Fruit fly (Drosophila melanogaster) whole organism, embryonic: Measurements from ENCODE around the gene Galphai.

Source experiments
- Atf3 ChIP-seq: fragments of 200-800 bp; sonication (Bioruptor generic); optimal IDR thresholded peaks from 3 replicates; lab custom pipeline; 2016; ENCODE audit warnings: missing biosample characterization, missing genetic modification characterization
- CG10565 ChIP-seq: fragments of 200-800 bp; sonication (Bioruptor generic); optimal IDR thresholded peaks from 3 replicates; lab custom pipeline; 2016; ENCODE audit warnings: missing biosample characterization, mild to moderate bottlenecking, missing genetic modification characterization
- CG30020 ChIP-seq: fragments of 200-800 bp; optimal IDR thresholded peaks from 2 replicates; lab custom pipeline; 2019; ENCODE audit warnings: missing biosample characterization, mild to moderate bottlenecking, missing genetic modification characterization, moderate library complexity
- CG6813 ChIP-seq: fragments of 200-800 bp; sonication (Bioruptor generic); optimal IDR thresholded peaks from 2 replicates; lab custom pipeline; 2017; ENCODE audit warnings: missing biosample characterization, missing genetic modification characterization, mild to moderate bottlenecking, moderate library complexity, missing genetic modification reagents
- CG6854 ChIP-seq: fragments of 200-800 bp; sonication (Bioruptor generic); optimal IDR thresholded peaks from 3 replicates; lab custom pipeline; 2017; ENCODE audit warnings: missing biosample characterization, mild to moderate bottlenecking, missing genetic modification characterization
- sr ChIP-seq: fragments of 200-800 bp; sonication (Bioruptor generic); IDR thresholded peaks from 3 replicates; pipeline ENCODE4 v1.3.6; 2022; ENCODE audit warnings: missing biosample characterization, missing genetic modification characterization

- TF ChIP-seq CG6813 (GFP tag; lab: Kevin White, UChicago) (no peak), Atf3 (no peak), sr (GFP tag; lab: Robert Waterston, UW) (no peak), CG10565 (GFP tag; lab: Kevin White, UChicago) (no peak), CG6854 (GFP tag; lab: Kevin White, UChicago) (no peak), CG30020 (tag; lab: Kevin White, UChicago) (no peak)
Measured at dm6 chr3L:6999993-7000392, 20.1 kb upstream of the Galphai start.
